Worm (Caenorhabditis elegans): ENCODE results near the gene nhr-214.
A peak's percentile ranks its signal among the peaks of the same experiment; 100 is the strongest.

nhr-214 gene

DNA sequence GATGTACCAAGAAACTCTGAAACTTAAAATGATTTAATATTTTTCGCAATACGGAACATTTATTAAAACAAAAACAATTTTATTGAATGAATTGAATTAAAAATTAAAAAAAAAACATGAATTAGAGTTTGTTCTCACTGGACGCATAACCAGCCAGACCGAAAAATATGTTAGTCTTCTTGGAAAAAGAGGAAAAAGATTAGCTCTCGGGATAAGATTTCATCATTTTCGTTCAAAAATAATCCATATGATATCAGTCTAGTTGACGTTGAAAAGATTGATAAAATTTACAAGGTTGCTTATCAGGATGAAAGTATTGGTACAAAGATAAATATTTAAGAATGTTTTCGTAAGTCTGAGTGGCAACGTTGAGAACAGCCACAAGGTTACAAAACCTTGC lies 1.4 kb downstream of the nhr-214 start, which contains the start of gene nhr-26:
nhr-26 (minus strand) TSS at position 10 of the 400 bp plus-strand sequence.
- TF ChIP-seq nhr-25 (tag; optimal IDR thresholded peaks at IDR 0.05), result no peak
- TF ChIP-seq ztf-11 (tag; optimal IDR thresholded peaks at IDR 0.05), result no peak
- TF ChIP-seq nhr-10 (tag; optimal IDR thresholded peaks at IDR 0.05), result no peak
- TF ChIP-seq nhr-129 (tag; optimal IDR thresholded peaks at IDR 0.05), result no peak
- no peak for TF ChIP-seq F13H6.1 (tag; optimal IDR thresholded peaks at IDR 0.05)
- no peak for TF ChIP-seq fos-1 (tag; optimal IDR thresholded peaks at IDR 0.05)
- TF ChIP-seq crh-2 (tag; optimal IDR thresholded peaks at IDR 0.05), result no peak
- no peak for TF ChIP-seq snpc-4 (tag; optimal IDR thresholded peaks at IDR 0.05)
- TF ChIP-seq ZK546.5 (tag; optimal IDR thresholded peaks at IDR 0.05), result no peak
- no peak for TF ChIP-seq ztf-4 (tag; optimal IDR thresholded peaks at IDR 0.05)
- TF ChIP-seq elt-1 (tag; optimal IDR thresholded peaks at IDR 0.05), result no peak
- TF ChIP-seq nhr-21 (tag; optimal IDR thresholded peaks at IDR 0.05), result no peak
- no peak for TF ChIP-seq Y55F3AM.14 (GFP tag; optimal IDR thresholded peaks at IDR 0.05)
- TF ChIP-seq peb-1 (tag; optimal IDR thresholded peaks at IDR 0.05), result no peak

DNA sequence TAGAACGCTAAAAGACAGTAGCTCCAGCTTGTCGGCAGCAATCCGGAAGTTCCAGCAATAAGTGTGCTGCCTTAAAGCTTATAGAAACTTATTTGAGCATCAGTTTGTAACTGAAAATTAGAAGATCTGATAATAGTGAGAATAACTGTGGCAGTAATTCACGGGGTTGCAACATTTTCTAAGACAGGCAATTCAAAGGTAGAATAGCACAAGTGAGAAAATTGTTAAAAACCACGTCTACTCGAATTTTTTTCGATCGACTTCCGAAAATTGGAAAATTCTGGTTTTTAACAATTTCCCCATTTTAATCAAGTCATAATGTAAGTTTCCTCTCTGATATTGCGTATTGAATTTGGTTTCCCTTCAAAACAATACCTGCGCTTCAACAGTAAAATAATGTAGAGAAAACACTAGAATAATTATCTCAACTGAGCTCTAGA lies 8.7 kb downstream of the nhr-214 start:
- TF ChIP-seq unc-62 (GFP tag; optimal IDR thresholded peaks at IDR 0.05) (no peak), gmeb-1 (tag; optimal IDR thresholded peaks at IDR 0.05) (no peak), lin-39 (tag; optimal IDR thresholded peaks at IDR 0.05) (no peak), sma-9 (GFP tag; optimal IDR thresholded peaks at IDR 0.05) (peak; percentile 21), sma-9 (tag; optimal IDR thresholded peaks at IDR 0.05) (no peak), lin-13 (GFP tag; optimal IDR thresholded peaks at IDR 0.05) (peak; percentile 42), crh-2 (tag; optimal IDR thresholded peaks at IDR 0.05) (peak; percentile 27)

DNA sequence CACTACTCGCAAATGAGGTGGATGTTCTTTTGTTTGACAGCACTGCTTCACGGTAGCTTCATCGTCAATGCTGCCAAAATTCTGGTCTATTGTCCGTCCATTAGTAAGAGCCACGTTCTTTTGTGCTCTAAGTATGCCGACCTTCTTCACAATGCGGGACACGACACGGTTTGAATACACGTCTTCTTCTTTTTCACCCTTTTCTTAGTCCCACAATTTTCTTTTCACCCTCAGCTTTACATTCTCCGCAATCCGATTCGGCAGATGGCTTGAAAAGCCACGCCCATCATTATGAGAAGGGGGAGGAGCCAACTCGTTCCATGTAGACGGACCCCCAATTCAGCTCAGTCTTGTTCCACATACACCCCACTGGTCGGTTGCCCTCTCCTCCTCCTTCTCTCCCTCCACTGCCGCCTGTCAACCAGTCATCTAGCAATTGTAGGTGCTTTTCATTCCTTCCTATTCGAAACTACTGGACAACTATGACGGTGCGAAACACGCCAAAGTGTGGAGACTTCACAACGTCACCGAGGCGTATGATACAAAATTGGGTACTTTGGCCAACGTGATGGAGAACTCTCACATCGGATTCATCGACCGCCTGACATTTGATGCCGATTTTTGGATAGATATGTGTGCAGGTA lies 10.0 kb downstream of the nhr-214 start:
- peak; percentile 83 for TF ChIP-seq ama-1 (optimal IDR thresholded peaks at IDR 0.05)
- TF ChIP-seq ztf-4 (tag; optimal IDR thresholded peaks at IDR 0.05), result no peak
- no peak for TF ChIP-seq mab-5 (tag; optimal IDR thresholded peaks at IDR 0.05)
- TF ChIP-seq ceh-16 (tag; optimal IDR thresholded peaks at IDR 0.05), result no peak
- TF ChIP-seq nhr-129 (tag; optimal IDR thresholded peaks at IDR 0.05), result peak; percentile 20
- no peak for TF ChIP-seq nhr-77 (tag; optimal IDR thresholded peaks at IDR 0.05)

DNA sequence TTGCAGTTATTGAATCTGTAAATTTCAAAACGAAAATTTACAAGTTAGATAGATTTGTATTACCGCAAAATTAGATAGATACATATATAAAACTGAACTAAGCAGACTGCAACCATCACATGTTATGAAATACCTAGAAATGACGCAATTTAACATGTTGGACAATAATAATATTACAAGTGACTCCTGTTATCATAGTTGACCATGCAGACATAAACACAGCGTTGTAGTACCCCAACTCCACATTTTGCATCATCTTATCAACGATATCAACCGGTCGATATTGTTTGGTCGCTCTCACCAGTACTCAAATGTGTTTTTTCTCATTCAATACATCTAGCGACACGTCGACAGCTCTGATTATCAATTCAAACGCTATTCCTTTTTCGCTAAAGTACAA lies 10.6 kb downstream of the nhr-214 start, which contains the start of gene ugt-50:
ugt-50 (plus strand) TSS at position 268 of the 400 bp plus-strand sequence.
- TF ChIP-seq F13H6.1 (tag; optimal IDR thresholded peaks at IDR 0.05), result peak; percentile 16
- peak; percentile 14 for TF ChIP-seq unc-55 (GFP tag; optimal IDR thresholded peaks at IDR 0.05)
- TF ChIP-seq Y55F3AM.14 (GFP tag; optimal IDR thresholded peaks at IDR 0.05), result no peak
- TF ChIP-seq nhr-10 (tag; optimal IDR thresholded peaks at IDR 0.05), result no peak
- TF ChIP-seq mbf-1 (tag; optimal IDR thresholded peaks at IDR 0.05), result no peak
- TF ChIP-seq R02D3.7 (tag; optimal IDR thresholded peaks at IDR 0.05), result no peak
- peak; percentile 65 for TF ChIP-seq crh-2 (tag; optimal IDR thresholded peaks at IDR 0.05)
- peak in 1 of 2 experiments; percentile 10 for TF ChIP-seq lsy-2 (tag; optimal IDR thresholded peaks at IDR 0.05)
- TF ChIP-seq nhr-77 (tag; optimal IDR thresholded peaks at IDR 0.05), result no peak
- TF ChIP-seq unc-62 (GFP tag; optimal IDR thresholded peaks at IDR 0.05), result no peak
- no peak for TF ChIP-seq sem-4 (tag; optimal IDR thresholded peaks at IDR 0.05)
- TF ChIP-seq sma-9 (GFP tag; optimal IDR thresholded peaks at IDR 0.05), result peak; percentile 73
- TF ChIP-seq sma-9 (tag; optimal IDR thresholded peaks at IDR 0.05), result no peak
- no peak for TF ChIP-seq lin-11 (tag; optimal IDR thresholded peaks at IDR 0.05)
- TF ChIP-seq fos-1 (tag; optimal IDR thresholded peaks at IDR 0.05), result peak; percentile 39
- TF ChIP-seq sma-3 (GFP tag; optimal IDR thresholded peaks at IDR 0.05), result peak; percentile 29
- peak; percentile 11 for TF ChIP-seq nhr-25 (tag; optimal IDR thresholded peaks at IDR 0.05)
- TF ChIP-seq skn-1 (tag; optimal IDR thresholded peaks at IDR 0.05), result no peak
- peak; percentile 99 for TF ChIP-seq nhr-129 (tag; optimal IDR thresholded peaks at IDR 0.05)

DNA sequence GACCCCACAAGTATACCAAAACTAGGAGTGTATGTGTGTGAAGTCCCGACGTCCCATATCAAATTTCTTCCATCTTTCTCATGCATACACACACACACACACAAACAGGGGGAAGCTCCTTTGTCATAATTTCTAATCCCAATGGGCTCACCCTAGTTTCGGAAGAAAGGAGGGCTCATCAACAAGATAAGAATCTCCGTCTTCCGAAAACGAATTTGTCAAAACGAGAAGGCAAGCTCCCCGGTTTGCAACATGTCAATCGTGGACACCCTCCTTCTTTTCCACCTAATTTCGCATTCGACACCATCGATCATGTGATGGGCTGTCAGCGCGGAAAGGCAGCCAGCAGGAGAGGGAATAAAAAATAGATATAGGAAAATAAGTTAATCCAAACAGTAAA lies 11.5 kb downstream of the nhr-214 start:
- TF ChIP-seq elt-1 (tag; optimal IDR thresholded peaks at IDR 0.05) (no peak), unc-62 (GFP tag; optimal IDR thresholded peaks at IDR 0.05) (peak; percentile 91), mbf-1 (tag; optimal IDR thresholded peaks at IDR 0.05) (no peak), nhr-21 (tag; optimal IDR thresholded peaks at IDR 0.05) (no peak), egl-27 (tag; optimal IDR thresholded peaks at IDR 0.05) (peak; percentile 55), zag-1 (tag; optimal IDR thresholded peaks at IDR 0.05) (peak; percentile 93), mdl-1 (tag; optimal IDR thresholded peaks at IDR 0.05) (no peak), elt-3 (tag; optimal IDR thresholded peaks at IDR 0.05) (no peak), snpc-4 (tag; optimal IDR thresholded peaks at IDR 0.05) (no peak), aly-2 (tag; optimal IDR thresholded peaks at IDR 0.05) (no peak), gmeb-1 (tag; optimal IDR thresholded peaks at IDR 0.05) (no peak), C34F6.9 (tag; optimal IDR thresholded peaks at IDR 0.05) (peak; percentile 10), ceh-16 (tag; optimal IDR thresholded peaks at IDR 0.05) (no peak), ztf-4 (tag; optimal IDR thresholded peaks at IDR 0.05) (no peak), ztf-1 (GFP tag; conservative IDR thresholded peaks at IDR 0.05) (no peak), sma-3 (GFP tag; optimal IDR thresholded peaks at IDR 0.05) (no peak), crh-2 (tag; optimal IDR thresholded peaks at IDR 0.05) (peak; percentile 50), unc-39 (tag; optimal IDR thresholded peaks at IDR 0.05) (no peak), mab-5 (tag; optimal IDR thresholded peaks at IDR 0.05) (peak; percentile 91), nhr-11 (tag; optimal IDR thresholded peaks at IDR 0.05) (no peak), sem-4 (tag; optimal IDR thresholded peaks at IDR 0.05) (peak; percentile 0), blmp-1 (tag; optimal IDR thresholded peaks at IDR 0.05; ENCODE audit: insufficient read depth) (no peak), ZK546.5 (tag; optimal IDR thresholded peaks at IDR 0.05) (no peak), nhr-6 (tag; optimal IDR thresholded peaks at IDR 0.05) (no peak)
